Fruit fly (Drosophila melanogaster) Kc167 (cell line): ENCODE results near the gene Slu7.

ENCODE experiments used
- Myc ChIP-seq: fragments of >200 bp; optimal IDR thresholded peaks from 2 replicates; lab custom pipeline; 2017; ENCODE audit warnings: missing external identifiers
- Sin3A ChIP-seq: fragments of >200 bp; optimal IDR thresholded peaks from 2 replicates; lab custom pipeline; 2018; ENCODE audit warnings: missing external identifiers
- h ChIP-seq: fragments of >200 bp; optimal IDR thresholded peaks from 3 replicates; lab custom pipeline; 2018; ENCODE audit warnings: missing external identifiers
- insv ChIP-seq: fragments of >200 bp; optimal IDR thresholded peaks from 3 replicates; lab custom pipeline; 2018; ENCODE audit warnings: missing external identifiers
- psq ChIP-seq: fragments of >200 bp; optimal IDR thresholded peaks from 2 replicates; lab custom pipeline; 2017; ENCODE audit warnings: missing external identifiers
- ttk ChIP-seq: sonication (Bioruptor generic); optimal IDR thresholded peaks from 2 replicates; lab custom pipeline; 2017; ENCODE audit warnings: missing external identifiers

DNA sequence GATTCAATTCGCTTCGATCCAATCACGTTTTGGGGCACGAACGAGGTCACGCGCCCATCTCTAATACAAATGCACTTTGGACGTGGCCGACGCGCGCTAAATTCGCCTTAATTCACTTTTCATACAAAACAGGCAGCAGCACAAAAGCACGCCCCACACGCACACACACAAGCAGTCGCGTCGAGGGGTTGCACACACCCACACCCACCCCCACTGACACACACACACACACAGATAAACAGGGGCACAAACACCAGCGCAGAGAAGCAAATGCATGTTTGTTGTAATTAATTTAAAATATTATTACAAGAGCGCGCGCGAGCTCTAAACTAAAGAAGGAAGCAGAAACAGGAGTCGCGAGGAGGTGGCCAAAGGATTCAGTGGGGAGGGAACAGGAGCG is 49.5 kb downstream of the Slu7 start:
- TF ChIP-seq Sin3A (lab: Kevin White, UChicago) (no peak), psq (lab: Kevin White, UChicago) (no peak), Myc (lab: Kevin White, UChicago) (no peak), h (lab: Kevin White, UChicago) (no peak), insv (lab: Kevin White, UChicago) (no peak), ttk (no peak)
